Fruit fly (Drosophila melanogaster): ENCODE data around the gene CG32639.

DNA sequence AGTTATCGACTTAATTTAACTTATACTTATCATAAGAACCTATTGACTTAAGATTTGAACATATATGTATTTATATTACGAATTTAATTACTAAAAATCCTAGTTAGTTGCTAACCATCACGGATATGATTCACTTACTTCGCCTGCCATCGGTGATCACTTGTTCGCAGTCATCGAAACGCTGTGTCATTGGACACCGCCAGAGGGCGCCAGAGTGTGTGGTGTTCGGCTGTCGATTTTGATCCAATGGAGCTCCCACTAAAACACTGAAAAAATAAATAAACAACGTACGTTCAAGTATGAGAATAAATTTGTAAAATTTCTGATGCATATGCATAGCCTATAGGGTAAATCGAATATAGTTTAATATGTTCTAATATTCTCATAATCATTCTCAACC, 11.5 kb downstream of the CG32639 start:
- no peak for TF ChIP-seq CG34367 (tag; optimal IDR thresholded peaks at IDR 0.05)
- TF ChIP-seq CG32121 (GFP tag; IDR thresholded peaks at IDR 0.05), result no peak
- no peak for TF ChIP-seq Pif1A (GFP tag; optimal IDR thresholded peaks at IDR 0.05)
- no peak for TF ChIP-seq rn (GFP tag; IDR thresholded peaks at IDR 0.05)
- no peak for TF ChIP-seq CG15710 (tag; optimal IDR thresholded peaks at IDR 0.05)
- no peak for TF ChIP-seq EcR (GFP tag; optimal IDR thresholded peaks at IDR 0.05)
- no peak for TF ChIP-seq Snoo (tag; optimal IDR thresholded peaks at IDR 0.05)
- no peak for TF ChIP-seq CG9948 (tag; optimal IDR thresholded peaks at IDR 0.05)
- TF ChIP-seq gl (tag; optimal IDR thresholded peaks at IDR 0.05), result no peak
- no peak for TF ChIP-seq fd96Ca (GFP tag; IDR thresholded peaks at IDR 0.05)
- no peak for TF ChIP-seq CG17806 (tag; optimal IDR thresholded peaks at IDR 0.05)
- TF ChIP-seq D1 (tag; optimal IDR thresholded peaks at IDR 0.05), result no peak
